Fruit fly (Drosophila melanogaster) whole organism, embryonic: ENCODE results near the gene Nab2.
A peak's percentile ranks its signal among the peaks of the same experiment; 100 is the strongest.

Experiments used
- ATbp ChIP-seq: fragments of 200-800 bp; sonication (Bioruptor generic); optimal IDR thresholded peaks from 2 replicates; lab custom pipeline; 2017; ENCODE audit warnings: missing biosample characterization, mild to moderate bottlenecking, missing genetic modification characterization, missing genetic modification reagents
- Antp ChIP-seq: fragments of 200-800 bp; sonication (Bioruptor generic); optimal IDR thresholded peaks from 3 replicates; lab custom pipeline; 2016; ENCODE audit warnings: missing biosample characterization, missing genetic modification characterization
- CG12104 ChIP-seq: fragments of 200-800 bp; sonication (Bioruptor generic); optimal IDR thresholded peaks from 3 replicates; lab custom pipeline; 2016; ENCODE audit warnings: missing biosample characterization, missing genetic modification characterization
- CG1233 ChIP-seq: fragments of 200-800 bp; sonication (Bioruptor generic); optimal IDR thresholded peaks from 4 replicates; lab custom pipeline; 2018; ENCODE audit warnings: missing biosample characterization, mild to moderate bottlenecking, missing genetic modification characterization
- CG14050 ChIP-seq: fragments of 200-800 bp; sonication (Bioruptor generic); IDR thresholded peaks from 3 replicates; pipeline ENCODE4 v1.3.6; 2022; ENCODE audit warnings: missing biosample characterization, missing genetic modification characterization
- CG14860 ChIP-seq: fragments of 200-800 bp; sonication (Bioruptor generic); IDR thresholded peaks from 3 replicates; pipeline ENCODE4 v1.3.6; 2022; ENCODE audit warnings: missing biosample characterization, missing genetic modification characterization; ENCODE audit not compliant: partially characterized antibody
- CG15479 ChIP-seq: fragments of 200-800 bp; sonication (Bioruptor generic); optimal IDR thresholded peaks from 3 replicates; lab custom pipeline; 2019; ENCODE audit warnings: missing biosample characterization, mild to moderate bottlenecking, missing genetic modification characterization, moderate library complexity
- CG16815 ChIP-seq: fragments of 200-800 bp; sonication (Bioruptor generic); optimal IDR thresholded peaks from 3 replicates; lab custom pipeline; 2017; ENCODE audit warnings: missing biosample characterization, mild to moderate bottlenecking, missing genetic modification characterization
- CG18764 ChIP-seq: fragments of 200-800 bp; sonication (Bioruptor generic); optimal IDR thresholded peaks from 3 replicates; lab custom pipeline; 2016; ENCODE audit warnings: missing biosample characterization, missing genetic modification characterization
- CG2199 ChIP-seq: fragments of 200-800 bp; sonication (Bioruptor generic); IDR thresholded peaks from 3 replicates; pipeline ENCODE4 v1.3.6; 2022; ENCODE audit warnings: missing biosample characterization, missing genetic modification characterization
- CG31365 ChIP-seq: fragments of 200-800 bp; sonication (Bioruptor generic); optimal IDR thresholded peaks from 2 replicates; lab custom pipeline; 2018; ENCODE audit warnings: missing biosample characterization, mild to moderate bottlenecking, missing genetic modification characterization
- CG34376 ChIP-seq: fragments of 200-800 bp; sonication (Bioruptor generic); optimal IDR thresholded peaks from 2 replicates; lab custom pipeline; 2018; ENCODE audit warnings: missing biosample characterization, mild to moderate bottlenecking, missing genetic modification characterization
- CG4282 ChIP-seq: fragments of 200-800 bp; sonication (Bioruptor generic); optimal IDR thresholded peaks from 2 replicates; lab custom pipeline; 2016; ENCODE audit warnings: missing biosample characterization, missing genetic modification characterization
- CG4360 ChIP-seq: fragments of 200-800 bp; sonication (Bioruptor generic); IDR thresholded peaks from 2 replicates; pipeline ENCODE4 v1.3.6; 2022; ENCODE audit warnings: missing biosample characterization, missing genetic modification characterization
- CG6654 ChIP-seq: fragments of 200-800 bp; sonication (Bioruptor generic); optimal IDR thresholded peaks from 2 replicates; lab custom pipeline; 2017; ENCODE audit warnings: missing biosample characterization, mild to moderate bottlenecking, missing genetic modification characterization
- CG7271 ChIP-seq: fragments of 200-800 bp; sonication (Bioruptor generic); optimal IDR thresholded peaks from 2 replicates; lab custom pipeline; 2018; ENCODE audit warnings: missing biosample characterization, mild to moderate bottlenecking, missing genetic modification characterization, moderate library complexity
- CG7372 ChIP-seq: fragments of 200-800 bp; sonication (Bioruptor generic); IDR thresholded peaks from 2 replicates; pipeline ENCODE4 v1.3.6; 2022; ENCODE audit warnings: missing biosample characterization, missing genetic modification characterization
- CG7556 ChIP-seq: fragments of 200-800 bp; sonication (Bioruptor generic); optimal IDR thresholded peaks from 2 replicates; lab custom pipeline; 2017; ENCODE audit warnings: missing biosample characterization, mild to moderate bottlenecking, missing genetic modification characterization
- CkIIα-i1 ChIP-seq: fragments of 200-800 bp; sonication (Bioruptor generic); IDR thresholded peaks from 2 replicates; pipeline ENCODE4 v1.3.6; 2022; ENCODE audit warnings: missing biosample characterization, missing genetic modification characterization
- Dad ChIP-seq: fragments of 200-800 bp; sonication (Bioruptor generic); optimal IDR thresholded peaks from 3 replicates; lab custom pipeline; 2016; ENCODE audit warnings: missing biosample characterization, missing genetic modification characterization
- Dbx ChIP-seq: fragments of 200-800 bp; sonication (Bioruptor generic); IDR thresholded peaks from 3 replicates; pipeline ENCODE4 v1.3.6; 2022; ENCODE audit warnings: missing biosample characterization, missing genetic modification characterization
- Ets65A ChIP-seq: fragments of 200-800 bp; sonication (Bioruptor generic); peaks from one replicate; lab custom pipeline; 2016; ENCODE audit warnings: missing biosample characterization, missing genetic modification characterization
- Ets97D ChIP-seq: fragments of 200-800 bp; sonication (Bioruptor generic); optimal IDR thresholded peaks from 3 replicates; lab custom pipeline; 2016; ENCODE audit warnings: missing biosample characterization, missing genetic modification characterization
- Gug ChIP-seq: fragments of 200-800 bp; sonication (Bioruptor generic); IDR thresholded peaks from 4 replicates; pipeline ENCODE4 v1.3.6; 2022; ENCODE audit warnings: missing biosample characterization, missing genetic modification characterization
- Hr3 ChIP-seq: fragments of 200-800 bp; sonication (Bioruptor generic); optimal IDR thresholded peaks from 3 replicates; lab custom pipeline; 2016; ENCODE audit warnings: missing biosample characterization, missing genetic modification characterization
- Lhr ChIP-seq: fragments of 200-800 bp; sonication (Bioruptor generic); optimal IDR thresholded peaks from 3 replicates; lab custom pipeline; 2017; ENCODE audit warnings: mild to moderate bottlenecking, missing biosample characterization, missing genetic modification reagents, missing genetic modification characterization
- Med ChIP-seq: fragments of 200-800 bp; sonication (Bioruptor generic); peaks from one replicate; lab custom pipeline; 2016; ENCODE audit warnings: missing biosample characterization, missing genetic modification characterization, mild to moderate bottlenecking, inconsistent platforms, moderate library complexity
- Oaz ChIP-seq: fragments of 200-800 bp; sonication (Bioruptor generic); IDR thresholded peaks from 2 replicates; pipeline ENCODE4 v1.3.6; 2022; ENCODE audit warnings: missing biosample characterization, missing genetic modification characterization
- Oli ChIP-seq: fragments of 200-800 bp; sonication (Bioruptor generic); optimal IDR thresholded peaks from 2 replicates; lab custom pipeline; 2018; ENCODE audit warnings: missing biosample characterization, mild to moderate bottlenecking, missing genetic modification characterization, moderate library complexity
- Sry-δ ChIP-seq: fragments of 200-800 bp; sonication (Bioruptor generic); optimal IDR thresholded peaks from 2 replicates; lab custom pipeline; 2016; ENCODE audit warnings: missing biosample characterization, missing genetic modification characterization
- Stat92E ChIP-seq, 3 experiments: fragments of >200 bp in 2 of 3; fragments of 200-800 bp in 1 of 3; sonication (Bioruptor generic) in 1 of 3; optimal IDR thresholded peaks; 2 replicates each; lab custom pipeline; 2017 to 2019; ENCODE audit warnings: missing biosample characterization in 3 of 3, missing genetic modification characterization in 3 of 3, mild to moderate bottlenecking in 1 of 3, moderate library complexity in 1 of 3
- ase ChIP-seq: fragments of 200-800 bp; sonication (Bioruptor generic); IDR thresholded peaks from 3 replicates; pipeline ENCODE4 v1.3.6; 2022; ENCODE audit warnings: missing biosample characterization, missing genetic modification characterization
- az2 ChIP-seq: fragments of 200-800 bp; sonication (Bioruptor generic); optimal IDR thresholded peaks from 3 replicates; lab custom pipeline; 2016; ENCODE audit warnings: missing biosample characterization, missing genetic modification characterization
- corto ChIP-seq: fragments of 200-800 bp; sonication (Bioruptor generic); optimal IDR thresholded peaks from 2 replicates; lab custom pipeline; 2016; ENCODE audit warnings: missing biosample characterization, mild to moderate bottlenecking, missing genetic modification characterization, moderate library complexity
- crp ChIP-seq, 2 experiments: fragments of 200-800 bp; sonication (Bioruptor generic); optimal IDR thresholded peaks; 2 replicates in 1 of 2; 3 replicates in 1 of 2; lab custom pipeline; 2017; ENCODE audit warnings: missing biosample characterization in 2 of 2, missing genetic modification characterization in 2 of 2, mild to moderate bottlenecking in 1 of 2, moderate library complexity in 1 of 2
- dan ChIP-seq: fragments of 200-800 bp; sonication (Bioruptor generic); IDR thresholded peaks from 2 replicates; pipeline ENCODE4 v1.3.6; 2022; ENCODE audit warnings: missing biosample characterization, missing genetic modification characterization
- dmrt99B ChIP-seq: fragments of 200-800 bp; sonication (Bioruptor generic); optimal IDR thresholded peaks from 2 replicates; lab custom pipeline; 2018; ENCODE audit warnings: missing biosample characterization, mild to moderate bottlenecking, missing genetic modification characterization, moderate library complexity
- dysf ChIP-seq: fragments of 200-800 bp; sonication (Bioruptor generic); IDR thresholded peaks from 3 replicates; pipeline ENCODE4 v1.3.6; 2022; ENCODE audit warnings: missing biosample characterization, missing genetic modification characterization
- exex ChIP-seq: fragments of 200-800 bp; sonication (Bioruptor generic); optimal IDR thresholded peaks from 4 replicates; lab custom pipeline; 2018; ENCODE audit warnings: missing biosample characterization, mild to moderate bottlenecking, missing genetic modification characterization, moderate library complexity
- fd96Cb ChIP-seq: fragments of 200-800 bp; sonication (Bioruptor generic); optimal IDR thresholded peaks from 2 replicates; lab custom pipeline; 2018; ENCODE audit warnings: missing biosample characterization, mild to moderate bottlenecking, missing genetic modification characterization, moderate library complexity
- h ChIP-seq: fragments of >200 bp; optimal IDR thresholded peaks from 2 replicates; lab custom pipeline; 2017
- jumu ChIP-seq: fragments of 200-800 bp; sonication (Bioruptor generic); optimal IDR thresholded peaks from 3 replicates; lab custom pipeline; 2016; ENCODE audit warnings: missing biosample characterization, missing genetic modification characterization
- lbe ChIP-seq: fragments of 200-800 bp; sonication (Bioruptor generic); optimal IDR thresholded peaks from 2 replicates; lab custom pipeline; 2016; ENCODE audit warnings: missing biosample characterization, mild to moderate bottlenecking, missing genetic modification characterization
- pb ChIP-seq: fragments of 200-800 bp; sonication (Bioruptor generic); optimal IDR thresholded peaks from 3 replicates; lab custom pipeline; 2016; ENCODE audit warnings: missing biosample characterization, missing genetic modification characterization
- psq ChIP-seq: fragments of 200-800 bp; sonication (Bioruptor generic); optimal IDR thresholded peaks from 2 replicates; lab custom pipeline; 2017; ENCODE audit warnings: missing biosample characterization, missing genetic modification characterization
- ranshi ChIP-seq: fragments of 200-800 bp; sonication (Bioruptor generic); IDR thresholded peaks from 2 replicates; pipeline ENCODE4 v1.3.6; 2022; ENCODE audit warnings: missing biosample characterization, missing genetic modification characterization
- salm ChIP-seq: fragments of 200-800 bp; sonication (Bioruptor generic); optimal IDR thresholded peaks from 2 replicates; lab custom pipeline; 2018; ENCODE audit warnings: missing biosample characterization, mild to moderate bottlenecking, missing genetic modification characterization
- vnd ChIP-seq: fragments of 200-800 bp; sonication (Bioruptor generic); IDR thresholded peaks from 3 replicates; pipeline ENCODE4 v1.3.6; 2022; ENCODE audit warnings: missing biosample characterization, missing genetic modification characterization; ENCODE audit not compliant: partially characterized antibody
- vvl ChIP-seq: fragments of 200-800 bp; sonication (Bioruptor generic); IDR thresholded peaks from 2 replicates; pipeline ENCODE4 v1.3.6; 2022; ENCODE audit warnings: missing biosample characterization, missing genetic modification characterization

Gene Nab2

dm6 chr3R:24279291-24279690 is 38.9 kb downstream of the Nab2 start, which contains the start of gene shps (continued):
- TF ChIP-seq CG4282 (GFP tag; lab: Kevin White, UChicago) = no peak
- TF ChIP-seq corto = no peak
- TF ChIP-seq dmrt99B = no peak
- TF ChIP-seq Sry-δ (GFP tag; lab: Kevin White, UChicago) = no peak
- no peak for TF ChIP-seq CG7556 (GFP tag; lab: Kevin White, UChicago)
- no peak for TF ChIP-seq crp (GFP tag; optimal IDR thresholded peaks at IDR 0.05; lab: Kevin White, UChicago)
- no peak for TF ChIP-seq Dad (GFP tag; lab: Kevin White, UChicago)
- no peak for TF ChIP-seq pb (GFP tag; lab: Kevin White, UChicago)
- no peak for TF ChIP-seq CG34376
- TF ChIP-seq salm (tag; lab: Kevin White, UChicago) = no peak
- no peak for TF ChIP-seq Dbx (GFP tag; lab: Robert Waterston, UW)
- peak; percentile 82 for TF ChIP-seq vnd
- no peak for TF ChIP-seq CG7372 (GFP tag; lab: Robert Waterston, UW)
- no peak for TF ChIP-seq jumu
- TF ChIP-seq, all 482 proteins: peak for 49

DNA sequence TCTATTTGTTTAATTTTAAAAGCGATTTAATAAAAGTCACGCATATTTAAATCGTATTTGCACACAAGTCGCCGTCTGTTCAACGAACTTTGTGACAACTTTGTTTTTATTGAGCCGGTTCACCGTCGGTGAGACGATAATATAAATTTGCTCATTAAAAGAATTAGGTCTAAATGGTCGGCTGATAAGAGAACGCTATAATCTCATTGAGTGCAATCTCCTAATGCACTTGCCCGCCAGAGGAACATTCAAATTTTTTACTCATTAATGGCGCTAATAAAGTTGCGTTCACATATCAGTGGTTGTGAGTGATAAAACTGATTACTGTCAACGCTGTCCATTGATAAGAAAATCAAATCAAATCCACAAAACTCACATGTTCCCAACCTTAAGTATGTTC is 39.5 kb downstream of the Nab2 start:
- TF ChIP-seq CkIIα-i1 = no peak
- peak; percentile 50 for TF ChIP-seq lbe (GFP tag; lab: Kevin White, UChicago)
- no peak for TF ChIP-seq jumu
- TF ChIP-seq Ets65A (GFP tag; lab: Kevin White, UChicago) = peak; percentile 10
- no peak for TF ChIP-seq vvl (GFP tag; lab: Robert Waterston, UW)
- no peak for TF ChIP-seq psq (GFP tag; lab: Kevin White, UChicago)
- TF ChIP-seq Stat92E (GFP tag; optimal IDR thresholded peaks at IDR 0.05; lab: Kevin White, UChicago) = no peak
- no peak for TF ChIP-seq Antp (GFP tag; lab: Kevin White, UChicago)
- no peak for TF ChIP-seq ranshi
- no peak for TF ChIP-seq Ets97D (GFP tag; lab: Kevin White, UChicago)
- no peak for TF ChIP-seq ase (GFP tag; lab: Robert Waterston, UW)
- TF ChIP-seq CG1233 (GFP tag; lab: Kevin White, UChicago) = no peak
- peak; percentile 62 for TF ChIP-seq corto
- no peak for TF ChIP-seq CG15479 (GFP tag; lab: Kevin White, UChicago)
- TF ChIP-seq exex (tag; lab: Kevin White, UChicago) = peak; percentile 48
- no peak for TF ChIP-seq Oaz
- no peak for TF ChIP-seq CG14050
- TF ChIP-seq Med (GFP tag; lab: Kevin White, UChicago) = peak; percentile 22

- TF ChIP-seq dan = no peak
- TF ChIP-seq CG6654 (GFP tag; lab: Kevin White, UChicago) = peak; percentile 70
- TF ChIP-seq CG16815 (GFP tag; lab: Kevin White, UChicago) = peak; percentile 69
- TF ChIP-seq CG18764 (GFP tag; lab: Kevin White, UChicago) = peak; percentile 32
- peak; percentile 62 for TF ChIP-seq fd96Cb (tag; lab: Kevin White, UChicago)
- no peak for TF ChIP-seq CG7271 (tag; lab: Kevin White, UChicago)
- peak; percentile 78 for TF ChIP-seq dysf
- TF ChIP-seq Gug = peak; percentile 54; the same call in 1 of the 4 replicates
- no peak for TF ChIP-seq h
- TF ChIP-seq CG12104 (GFP tag; lab: Kevin White, UChicago) = peak; percentile 63
- peak; percentile 6 for TF ChIP-seq Lhr (GFP tag; lab: Kevin White, UChicago)
- peak; percentile 45 for TF ChIP-seq az2 (GFP tag; lab: Kevin White, UChicago)
- TF ChIP-seq CG4360 (GFP tag; lab: Robert Waterston, UW) = no peak
- no peak for TF ChIP-seq CG31365
- no peak for TF ChIP-seq CG2199 (GFP tag; lab: Robert Waterston, UW)
- peak; percentile 82 for TF ChIP-seq Oli
- TF ChIP-seq CG14860 (GFP tag; lab: Robert Waterston, UW) = no peak
- TF ChIP-seq ATbp = peak; percentile 62
- peak; percentile 61 for TF ChIP-seq Hr3 (GFP tag; lab: Kevin White, UChicago)
These were observed 41.9 kb downstream of the Nab2 start, which contains the start of gene Orct for dm6 chr3R:24276104-24277008. TSS of gene Orct (plus strand) at chr3R:24276260.
